Worm (Caenorhabditis elegans) whole organism, early embryonic: ENCODE results near the gene nfki-1.

ENCODE experiments used
- ceh-36 ChIP-seq: sonication (generic microtip); optimal IDR thresholded peaks from 2 replicates; lab custom pipeline; 2016; ENCODE audit warnings: missing genetic modification characterization, inconsistent platforms, missing compliant biosample characterization
- hmbx-1 ChIP-seq: sonication (generic microtip); optimal IDR thresholded peaks from 2 replicates; lab custom pipeline; 2016; ENCODE audit warnings: mild to moderate bottlenecking, missing genetic modification characterization, missing compliant biosample characterization
- tra-4 ChIP-seq: sonication (generic microtip); optimal IDR thresholded peaks from 2 replicates; lab custom pipeline; 2017; ENCODE audit warnings: missing genetic modification characterization, missing compliant biosample characterization

ce11 chrX:15335636-15336035 is 19.4 kb upstream of the nfki-1 start:
- TF ChIP-seq ceh-36 = no peak
- TF ChIP-seq tra-4 (tag; lab: Kevin White, UChicago) = no peak
- TF ChIP-seq hmbx-1 (tag; lab: Kevin White, UChicago) = no peak
